Fruit fly (Drosophila melanogaster) whole organism, prepupa: ENCODE measurements around the gene CG18747.

Experiments used
- CG11902 ChIP-seq: fragments of 200-800 bp; sonication (Bioruptor generic); optimal IDR thresholded peaks from 3 replicates; lab custom pipeline; 2016; ENCODE audit warnings: missing biosample characterization, missing genetic modification characterization
- CG34406 ChIP-seq: fragments of 200-800 bp; sonication (Bioruptor generic); optimal IDR thresholded peaks from 3 replicates; lab custom pipeline; 2016; ENCODE audit warnings: missing biosample characterization, missing genetic modification characterization
- CG6276 ChIP-seq: fragments of 200-800 bp; sonication (Bioruptor generic); optimal IDR thresholded peaks from 2 replicates; lab custom pipeline; 2017; ENCODE audit warnings: missing biosample characterization, mild to moderate bottlenecking, missing genetic modification characterization
- CG8119 ChIP-seq: fragments of 200-800 bp; sonication (Bioruptor generic); IDR thresholded peaks from 3 replicates; pipeline ENCODE4 v1.3.6; 2022; ENCODE audit warnings: missing biosample characterization, missing genetic modification characterization
- Sox14 ChIP-seq: fragments of 200-800 bp; sonication (Bioruptor generic); optimal IDR thresholded peaks from 3 replicates; lab custom pipeline; 2016; ENCODE audit warnings: missing biosample characterization, missing genetic modification characterization
- eg ChIP-seq: fragments of 200-800 bp; sonication (Bioruptor generic); IDR thresholded peaks from 3 replicates; pipeline ENCODE4 v1.3.6; 2022; ENCODE audit warnings: missing biosample characterization, missing genetic modification characterization
- lz ChIP-seq: fragments of 200-800 bp; sonication (Bioruptor generic); optimal IDR thresholded peaks from 3 replicates; lab custom pipeline; 2016; ENCODE audit warnings: missing biosample characterization, missing genetic modification characterization
- svp ChIP-seq: fragments of 200-800 bp; sonication (Bioruptor generic); peaks from one replicate; lab custom pipeline; 2016; ENCODE audit warnings: missing biosample characterization, missing genetic modification characterization
- vri ChIP-seq: fragments of 200-800 bp; sonication (Bioruptor generic); optimal IDR thresholded peaks from 3 replicates; lab custom pipeline; 2016; ENCODE audit warnings: missing biosample characterization, mild to moderate bottlenecking, missing genetic modification characterization

Gene CG18747

dm6 chr3R:7739463-7739862 is 43.8 kb downstream of the CG18747 start, which contains the start of gene CG43254:
Gene CG43254 (minus strand): TSS chr3R:7739563.
- no peak for TF ChIP-seq CG8119 (GFP tag; lab: Robert Waterston, UW)
- TF ChIP-seq Sox14 = no peak
- TF ChIP-seq CG6276 (GFP tag; lab: Kevin White, UChicago) = no peak
- no peak for TF ChIP-seq CG34406 (GFP tag; lab: Kevin White, UChicago)
- no peak for TF ChIP-seq svp (GFP tag; lab: Kevin White, UChicago)
- TF ChIP-seq eg (GFP tag; lab: Robert Waterston, UW) = no peak
- no peak for TF ChIP-seq vri
- TF ChIP-seq lz (GFP tag; lab: Kevin White, UChicago) = no peak
- TF ChIP-seq CG11902 (GFP tag; lab: Kevin White, UChicago) = no peak
